Worm (Caenorhabditis elegans) whole organism, L4 larva: Measurements from ENCODE around the gene C06E7.88.

ENCODE experiments used
- Y5F2A.4 ChIP-seq: fragments of 200-800 bp; sonication (Bioruptor generic); optimal IDR thresholded peaks from 2 replicates; lab custom pipeline; 2018; ENCODE audit warnings: mild to moderate bottlenecking, missing genetic modification characterization, missing compliant biosample characterization
- Y75B8A.6 ChIP-seq: fragments of 200-800 bp; sonication (Bioruptor generic); IDR thresholded peaks from 2 replicates; pipeline ENCODE4 v1.3.6; 2022; ENCODE audit warnings: missing genetic modification reagents, missing genetic modification characterization, missing compliant biosample characterization
- ceh-20 ChIP-seq: fragments of 200-800 bp; sonication (Bioruptor generic); IDR thresholded peaks from 2 replicates; pipeline ENCODE4 v1.3.6; 2022; ENCODE audit warnings: missing genetic modification reagents, missing genetic modification characterization, missing compliant biosample characterization
- ceh-82 ChIP-seq: sonication (generic microtip); optimal IDR thresholded peaks from 2 replicates; lab custom pipeline; 2017; ENCODE audit warnings: missing biosample characterization, missing genetic modification characterization
- dpl-1 ChIP-seq: fragments of 150-350 bp; optimal IDR thresholded peaks from 2 replicates; lab custom pipeline; 2014; ENCODE audit warnings: missing biosample characterization, missing genetic modification reagents, missing genetic modification characterization
- fos-1 ChIP-seq: fragments of 150-350 bp; optimal IDR thresholded peaks from 2 replicates; lab custom pipeline; 2014; ENCODE audit warnings: missing biosample characterization, missing genetic modification characterization
- lin-1 ChIP-seq: fragments of 200-800 bp; sonication (Bioruptor generic); IDR thresholded peaks from 2 replicates; pipeline ENCODE4 v1.3.6; 2022; ENCODE audit warnings: missing genetic modification reagents, missing genetic modification characterization, missing compliant biosample characterization
- mep-1 ChIP-seq: fragments of 150-350 bp; sonication (generic microtip); optimal IDR thresholded peaks from 3 replicates; lab custom pipeline; 2014; ENCODE audit warnings: missing biosample characterization, missing genetic modification characterization
- nhr-28 ChIP-seq: fragments of 150-350 bp; optimal IDR thresholded peaks from 2 replicates; lab custom pipeline; 2014; ENCODE audit warnings: missing biosample characterization, missing genetic modification characterization
- pha-4 ChIP-seq, 2 experiments: fragments of 150-350 bp in 1 of 2; fragments of 200-800 bp in 1 of 2; sonication (Bioruptor generic) in 1 of 2; IDR thresholded peaks in 1 of 2; optimal IDR thresholded peaks in 1 of 2; 2 replicates each; pipeline versions ENCODE4 v1.3.6 to Lab custom; 2014 to 2022; ENCODE audit warnings: missing genetic modification characterization in 2 of 2, missing genetic modification reagents in 2 of 2, missing biosample characterization in 1 of 2, missing compliant biosample characterization in 1 of 2
- unc-130 ChIP-seq: sonication (generic microtip); optimal IDR thresholded peaks from 2 replicates; lab custom pipeline; 2016; ENCODE audit warnings: missing genetic modification reagents, missing genetic modification characterization, missing compliant biosample characterization
- unc-39 ChIP-seq: sonication (generic microtip); optimal IDR thresholded peaks from 2 replicates; lab custom pipeline; 2017; ENCODE audit warnings: missing biosample characterization, missing genetic modification characterization

DNA sequence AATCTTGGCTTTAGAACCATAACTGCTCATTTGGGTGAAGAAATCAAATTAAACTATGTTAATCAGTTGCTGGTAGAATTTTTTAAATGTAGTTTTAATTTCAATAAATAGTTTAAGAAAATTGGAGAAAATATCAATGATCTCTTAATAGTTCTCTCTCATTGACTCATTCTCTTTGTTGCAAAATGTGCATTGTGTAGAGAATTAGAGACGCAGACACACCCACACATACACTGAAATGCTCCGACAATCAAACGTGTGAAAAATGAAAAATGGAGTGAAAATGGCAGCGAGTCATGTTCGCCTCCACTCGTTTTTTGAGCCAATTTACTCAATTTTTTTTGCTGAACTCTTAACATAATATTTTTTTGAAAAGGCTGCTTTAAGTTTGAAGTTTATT is 46.1 kb downstream of the C06E7.88 start:
- TF ChIP-seq ceh-20 (GFP tag; lab: Robert Waterston, UW), result no peak
- no peak for TF ChIP-seq lin-1 (GFP tag; lab: Robert Waterston, UW)
- no peak for TF ChIP-seq mep-1 (tag; lab: Kevin White, UChicago)
- TF ChIP-seq pha-4 (GFP tag; IDR thresholded peaks at IDR 0.05; lab: Robert Waterston, UW), result no peak
- no peak for TF ChIP-seq pha-4 (tag; optimal IDR thresholded peaks at IDR 0.05; lab: Kevin White, UChicago)
- TF ChIP-seq fos-1, result no peak
- no peak for TF ChIP-seq Y75B8A.6 (GFP tag; lab: Robert Waterston, UW)
- peak; percentile 11 for TF ChIP-seq nhr-28 (tag; lab: Kevin White, UChicago)
- no peak for TF ChIP-seq ceh-82 (tag; lab: Kevin White, UChicago)
- no peak for TF ChIP-seq Y5F2A.4 (GFP tag; lab: Kevin White, UChicago)
- TF ChIP-seq unc-39 (tag; lab: Kevin White, UChicago), result no peak
- TF ChIP-seq dpl-1 (GFP tag; lab: Kevin White, UChicago), result no peak
- no peak for TF ChIP-seq unc-130 (GFP tag; lab: Kevin White, UChicago)
